Fruit fly (Drosophila melanogaster): ENCODE data around the gene gnu.

Gene gnu

DNA sequence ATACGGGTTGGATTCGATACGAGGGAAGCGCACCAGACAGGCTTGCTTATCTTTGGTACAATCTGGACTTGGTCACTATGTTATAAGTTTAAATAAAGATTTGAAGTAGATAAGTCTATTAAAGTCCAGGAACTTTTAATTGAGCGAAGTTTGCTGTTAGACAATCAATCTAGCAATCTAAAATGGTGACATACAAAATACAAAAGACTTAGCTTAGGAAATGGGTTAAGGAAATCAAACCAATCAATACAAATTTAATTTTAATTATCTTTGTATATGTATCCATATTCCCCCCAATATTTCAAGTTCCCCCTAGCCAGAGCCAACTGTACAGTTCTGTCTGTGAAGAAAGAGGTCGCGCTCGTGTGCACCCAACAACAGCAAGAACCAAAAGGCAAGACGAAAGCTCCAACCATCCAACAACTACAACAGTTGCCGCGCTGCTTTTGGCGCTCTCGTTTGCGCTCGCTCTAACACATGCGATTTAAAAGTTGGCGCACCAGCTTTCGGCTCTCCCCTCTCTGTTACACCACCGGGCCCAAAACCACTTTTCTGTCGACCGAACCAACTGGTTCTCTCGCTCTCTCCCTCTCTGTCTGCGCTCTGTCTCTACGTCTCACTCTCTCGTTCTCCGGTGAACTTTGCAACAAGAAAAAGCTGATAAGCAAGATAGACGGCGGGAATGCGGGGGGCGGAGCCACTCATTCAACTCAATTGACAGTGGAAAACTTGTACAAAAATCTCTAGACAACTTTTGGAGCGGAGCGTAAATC is 47.0 kb downstream of the gnu start (continued):
- TF ChIP-seq seq (GFP tag; IDR thresholded peaks at IDR 0.05) (peak; percentile 89), CG17912 (GFP tag; optimal IDR thresholded peaks at IDR 0.05) (no peak), usp (GFP tag; optimal IDR thresholded peaks at IDR 0.05) (no peak), CG17385 (GFP tag; optimal IDR thresholded peaks at IDR 0.05) (peak; percentile 81), trem (tag; optimal IDR thresholded peaks at IDR 0.05) (peak; percentile 38), CG12942 (GFP tag; optimal IDR thresholded peaks at IDR 0.05) (peak; percentile 63), oc (tag; optimal IDR thresholded peaks at IDR 0.05) (peak; percentile 0), sc (optimal IDR thresholded peaks at IDR 0.05) (no peak), sc (GFP tag; optimal IDR thresholded peaks at IDR 0.05) (peak; percentile 43), shn (GFP tag; optimal IDR thresholded peaks at IDR 0.05) (peak; percentile 72), ems (GFP tag; optimal IDR thresholded peaks at IDR 0.05) (peak; percentile 79), Hmx (GFP tag; optimal IDR thresholded peaks at IDR 0.05) (peak; percentile 89), B-H1 (GFP tag; IDR thresholded peaks at IDR 0.05) (peak; percentile 77), Rx (GFP tag; IDR thresholded peaks at IDR 0.05) (no peak), Awh (GFP tag; IDR thresholded peaks at IDR 0.05) (peak; percentile 15; the same call in 1 of the 2 replicates), CG2199 (GFP tag; IDR thresholded peaks at IDR 0.05) (no peak), CG34376 (GFP tag; optimal IDR thresholded peaks at IDR 0.05) (peak; percentile 15), nmo (GFP tag; optimal IDR thresholded peaks at IDR 0.05) (peak; percentile 93), Hsf (GFP tag; optimal IDR thresholded peaks at IDR 0.05) (peak; percentile 89), run (tag; optimal IDR thresholded peaks at IDR 0.05) (peak; percentile 85), CG9797 (GFP tag; optimal IDR thresholded peaks at IDR 0.05) (no peak), CG31224 (GFP tag; IDR thresholded peaks at IDR 0.05) (peak; percentile 70), ssp (GFP tag; IDR thresholded peaks at IDR 0.05) (no peak; the same call in 1 of the 2 replicates), Ets65A (GFP tag) (peak; percentile 98), kni (GFP tag; optimal IDR thresholded peaks at IDR 0.05) (no peak), CG4820 (GFP tag; optimal IDR thresholded peaks at IDR 0.05) (peak; percentile 83), CG32532 (GFP tag; IDR thresholded peaks at IDR 0.05) (peak; percentile 82), CG8924 (tag; optimal IDR thresholded peaks at IDR 0.05) (peak; percentile 91), CG12236 (GFP tag; optimal IDR thresholded peaks at IDR 0.05) (peak; percentile 10), CG13287 (GFP tag; IDR thresholded peaks at IDR 0.05; ENCODE audit: partially characterized antibody) (peak; percentile 47; the same call in 1 of the 2 replicates), vnd (GFP tag; IDR thresholded peaks at IDR 0.05; ENCODE audit: partially characterized antibody) (no peak), bcd (GFP tag; optimal IDR thresholded peaks at IDR 0.05) (peak; percentile 89), CG4707 (GFP tag; optimal IDR thresholded peaks at IDR 0.05) (peak; percentile 48), CG12659 (GFP tag; optimal IDR thresholded peaks at IDR 0.05) (peak; percentile 95), dysf (GFP tag; IDR thresholded peaks at IDR 0.05) (peak; percentile 94), Vsx1 (GFP tag; optimal IDR thresholded peaks at IDR 0.05) (peak; percentile 48), CG13123 (GFP tag; optimal IDR thresholded peaks at IDR 0.05) (peak; percentile 14), D (optimal IDR thresholded peaks at IDR 0.05) (no peak), D (GFP tag; optimal IDR thresholded peaks at IDR 0.05) (peak; percentile 74), emc (GFP tag; optimal IDR thresholded peaks at IDR 0.05) (peak; percentile 54), Pdp1 (GFP tag; optimal IDR thresholded peaks at IDR 0.05) (peak; percentile 55 to 84), crol (GFP tag; IDR thresholded peaks at IDR 0.05) (peak; percentile 99), unc-4 (GFP tag; IDR thresholded peaks at IDR 0.05; ENCODE audit: partially characterized antibody) (0 out of 2 replicates have a peak, but pooled peaks have one; percentile 29), CG31441 (GFP tag; IDR thresholded peaks at IDR 0.05) (peak; percentile 88), Blimp-1 (GFP tag; optimal IDR thresholded peaks at IDR 0.05) (peak; percentile 77), Abd-B (GFP tag; optimal IDR thresholded peaks at IDR 0.05) (peak; percentile 89), CG13894 (tag; optimal IDR thresholded peaks at IDR 0.05) (peak; percentile 62), tll (GFP tag; optimal IDR thresholded peaks at IDR 0.05) (no peak), Hr3 (GFP tag; optimal IDR thresholded peaks at IDR 0.05) (peak; percentile 86)

All from whole organism, embryonic.